Worm (Caenorhabditis elegans) whole organism, L4 larva: ENCODE data around the gene C05A2.4.

Experiments
- F37D6.2 ChIP-seq: sonication (generic microtip); optimal IDR thresholded peaks from 2 replicates; lab custom pipeline; 2016; ENCODE audit warnings: mild to moderate bottlenecking, missing genetic modification characterization, missing compliant biosample characterization
- Y75B8A.6 ChIP-seq: fragments of 200-800 bp; sonication (Bioruptor generic); IDR thresholded peaks from 2 replicates; pipeline ENCODE4 v1.3.6; 2022; ENCODE audit warnings: missing genetic modification reagents, missing genetic modification characterization, missing compliant biosample characterization
- aha-1 ChIP-seq: fragments of 150-350 bp; peaks from one replicate; lab custom pipeline; 2014; ENCODE audit warnings: missing biosample characterization, missing genetic modification characterization
- ama-1 ChIP-seq: fragments of 150-350 bp; optimal IDR thresholded peaks from 2 replicates; lab custom pipeline; 2014; ENCODE audit warnings: inconsistent platforms, mixed read lengths
- arid-1 ChIP-seq: fragments of 200-800 bp; sonication (Bioruptor generic); conservative IDR thresholded peaks from 2 replicates; pipeline ENCODE4 v1.3.6; 2022; ENCODE audit warnings: missing genetic modification reagents, missing genetic modification characterization, missing compliant biosample characterization
- attf-4 ChIP-seq: sonication (generic microtip); optimal IDR thresholded peaks from 3 replicates; lab custom pipeline; 2017; ENCODE audit warnings: missing biosample characterization, missing genetic modification characterization
- ceh-28 ChIP-seq: fragments of 150-350 bp; optimal IDR thresholded peaks from 2 replicates; lab custom pipeline; 2014; ENCODE audit warnings: missing biosample characterization, missing genetic modification reagents, missing genetic modification characterization
- ceh-62 ChIP-seq: sonication (generic microtip); optimal IDR thresholded peaks from 2 replicates; lab custom pipeline; 2017; ENCODE audit warnings: missing biosample characterization, missing genetic modification characterization
- ceh-82 ChIP-seq: sonication (generic microtip); optimal IDR thresholded peaks from 2 replicates; lab custom pipeline; 2017; ENCODE audit warnings: missing biosample characterization, missing genetic modification characterization
- daf-16 ChIP-seq, 3 experiments: sonication (generic microtip); optimal IDR thresholded peaks; 2 replicates each; lab custom pipeline; 2016 to 2017; ENCODE audit warnings: missing genetic modification characterization in 3 of 3, missing genetic modification reagents in 3 of 3, mild to moderate bottlenecking in 2 of 3, missing compliant biosample characterization in 2 of 3, missing biosample characterization in 1 of 3, moderate library complexity in 1 of 3
- dmd-6 ChIP-seq: fragments of 200-800 bp; sonication (Bioruptor generic); IDR thresholded peaks from 2 replicates; pipeline ENCODE4 v1.3.6; 2022; ENCODE audit warnings: missing genetic modification reagents, missing genetic modification characterization, missing compliant biosample characterization
- dmd-9 ChIP-seq: fragments of 200-800 bp; sonication (Bioruptor generic); IDR thresholded peaks from 2 replicates; pipeline ENCODE4 v1.3.6; 2022; ENCODE audit warnings: missing genetic modification reagents, missing genetic modification characterization, missing compliant biosample characterization
- duxl-1 ChIP-seq: sonication (generic microtip); optimal IDR thresholded peaks from 2 replicates; lab custom pipeline; 2016; ENCODE audit warnings: mild to moderate bottlenecking, missing genetic modification characterization, moderate library complexity, missing compliant biosample characterization; ENCODE audit not compliant: poor library complexity
- dve-1 ChIP-seq: sonication (generic microtip); optimal IDR thresholded peaks from 2 replicates; lab custom pipeline; 2017; ENCODE audit warnings: antibody characterized with exemption, mild to moderate bottlenecking, missing genetic modification characterization, missing compliant biosample characterization; ENCODE audit not compliant: insufficient read depth
- egl-43 ChIP-seq: fragments of 200-800 bp; sonication (Bioruptor generic); IDR thresholded peaks from 2 replicates; pipeline ENCODE4 v1.3.6; 2022; ENCODE audit warnings: missing genetic modification reagents, missing genetic modification characterization, missing compliant biosample characterization
- fkh-10 ChIP-seq: fragments of 150-350 bp; optimal IDR thresholded peaks from 2 replicates; lab custom pipeline; 2014; ENCODE audit warnings: missing biosample characterization, missing genetic modification reagents, missing genetic modification characterization
- fos-1 ChIP-seq: fragments of 150-350 bp; optimal IDR thresholded peaks from 2 replicates; lab custom pipeline; 2014; ENCODE audit warnings: missing biosample characterization, missing genetic modification characterization
- hif-1 ChIP-seq, 2 experiments: sonication (generic microtip); optimal IDR thresholded peaks; 2 replicates each; lab custom pipeline; 2016 to 2017; ENCODE audit warnings: missing compliant biosample characterization in 2 of 2, missing genetic modification characterization in 2 of 2, missing genetic modification reagents in 2 of 2, missing genotype in 2 of 2, mild to moderate bottlenecking in 1 of 2
- hlh-11 ChIP-seq: fragments of 200-800 bp; sonication (Bioruptor generic); optimal IDR thresholded peaks from 2 replicates; lab custom pipeline; 2018; ENCODE audit warnings: mild to moderate bottlenecking, missing genetic modification characterization, missing compliant biosample characterization
- lin-1 ChIP-seq: fragments of 200-800 bp; sonication (Bioruptor generic); IDR thresholded peaks from 2 replicates; pipeline ENCODE4 v1.3.6; 2022; ENCODE audit warnings: missing genetic modification reagents, missing genetic modification characterization, missing compliant biosample characterization
- lin-15B ChIP-seq: fragments of 150-350 bp; sonication (generic microtip); optimal IDR thresholded peaks from 3 replicates; lab custom pipeline; 2014; ENCODE audit warnings: missing biosample characterization, missing genetic modification characterization
- lin-39 ChIP-seq: fragments of 150-350 bp; optimal IDR thresholded peaks from 2 replicates; lab custom pipeline; 2014; ENCODE audit warnings: missing biosample characterization, missing genetic modification reagents, missing genetic modification characterization
- lir-3 ChIP-seq: sonication (generic microtip); optimal IDR thresholded peaks from 2 replicates; lab custom pipeline; 2016; ENCODE audit warnings: mild to moderate bottlenecking, missing genetic modification characterization, missing compliant biosample characterization
- lsy-2 ChIP-seq, 2 experiments: fragments of 150-350 bp in 1 of 2; sonication (generic microtip) in 1 of 2; optimal IDR thresholded peaks; 2 replicates each; lab custom pipeline; 2014 to 2017; ENCODE audit warnings: missing biosample characterization in 2 of 2, missing genetic modification characterization in 2 of 2
- mdt-29 ChIP-seq: fragments of 200-800 bp; sonication (Bioruptor generic); IDR thresholded peaks from 2 replicates; pipeline ENCODE4 v1.3.6; 2022; ENCODE audit warnings: missing genetic modification reagents, missing genetic modification characterization, missing compliant biosample characterization
- mep-1 ChIP-seq: fragments of 150-350 bp; sonication (generic microtip); optimal IDR thresholded peaks from 3 replicates; lab custom pipeline; 2014; ENCODE audit warnings: missing biosample characterization, missing genetic modification characterization
- mes-2 ChIP-seq: sonication (generic microtip); optimal IDR thresholded peaks from 2 replicates; lab custom pipeline; 2016; ENCODE audit warnings: missing genotype, mild to moderate bottlenecking, missing genetic modification characterization, missing compliant biosample characterization; ENCODE audit not compliant: poor library complexity, severe bottlenecking
- nhr-10 ChIP-seq: fragments of 150-350 bp; optimal IDR thresholded peaks from 2 replicates; lab custom pipeline; 2014; ENCODE audit warnings: missing biosample characterization, missing genetic modification characterization
- nhr-11 ChIP-seq: fragments of 150-350 bp; optimal IDR thresholded peaks from 2 replicates; lab custom pipeline; 2014; ENCODE audit warnings: missing biosample characterization, missing genetic modification characterization
- nhr-237 ChIP-seq: sonication (generic microtip); optimal IDR thresholded peaks from 2 replicates; lab custom pipeline; 2017; ENCODE audit warnings: missing biosample characterization, missing genetic modification characterization
- nhr-28 ChIP-seq: fragments of 150-350 bp; optimal IDR thresholded peaks from 2 replicates; lab custom pipeline; 2014; ENCODE audit warnings: missing biosample characterization, missing genetic modification characterization
- nhr-41 ChIP-seq: fragments of 200-800 bp; sonication (Bioruptor generic); IDR thresholded peaks from 2 replicates; pipeline ENCODE4 v1.3.6; 2022; ENCODE audit warnings: missing genetic modification reagents, missing genetic modification characterization, missing compliant biosample characterization
- pqm-1 ChIP-seq: sonication (generic microtip); optimal IDR thresholded peaks from 2 replicates; lab custom pipeline; 2017; ENCODE audit warnings: missing biosample characterization, missing genetic modification characterization
- rbr-2 ChIP-seq: sonication (generic microtip); optimal IDR thresholded peaks from 2 replicates; lab custom pipeline; 2016; ENCODE audit warnings: missing genotype, missing genetic modification characterization, missing compliant biosample characterization
- saeg-2 ChIP-seq: fragments of 200-800 bp; sonication (Bioruptor generic); IDR thresholded peaks from 2 replicates; pipeline ENCODE4 v1.3.6; 2022; ENCODE audit warnings: missing genetic modification reagents, missing genetic modification characterization, missing compliant biosample characterization
- unc-130 ChIP-seq: sonication (generic microtip); optimal IDR thresholded peaks from 2 replicates; lab custom pipeline; 2016; ENCODE audit warnings: missing genetic modification reagents, missing genetic modification characterization, missing compliant biosample characterization
- unc-62 ChIP-seq, 3 experiments: fragments of 150-350 bp in 1 of 3; sonication (generic microtip); optimal IDR thresholded peaks in 2 of 3; peaks in 1 of 3; 1 replicate in 1 of 3; 2 replicates in 2 of 3; lab custom pipeline; 2014 to 2017; ENCODE audit warnings: missing biosample characterization in 3 of 3, missing genetic modification characterization in 3 of 3, missing genetic modification reagents in 3 of 3, missing genotype in 1 of 3
- vab-7 ChIP-seq: fragments of 200-800 bp; sonication (Bioruptor generic); IDR thresholded peaks from 2 replicates; pipeline ENCODE4 v1.3.6; 2022; ENCODE audit warnings: missing genetic modification reagents, missing genetic modification characterization, missing compliant biosample characterization
- zag-1 ChIP-seq: fragments of 150-350 bp; optimal IDR thresholded peaks from 2 replicates; lab custom pipeline; 2014; ENCODE audit warnings: missing biosample characterization, missing genetic modification characterization
- zfp-2 ChIP-seq: sonication (generic microtip); optimal IDR thresholded peaks from 2 replicates; lab custom pipeline; 2016; ENCODE audit warnings: mild to moderate bottlenecking, missing genetic modification characterization, missing compliant biosample characterization
- ztf-7 ChIP-seq: fragments of 150-350 bp; optimal IDR thresholded peaks from 2 replicates; lab custom pipeline; 2014; ENCODE audit warnings: missing biosample characterization, missing genetic modification characterization

C05A2.4 gene

DNA sequence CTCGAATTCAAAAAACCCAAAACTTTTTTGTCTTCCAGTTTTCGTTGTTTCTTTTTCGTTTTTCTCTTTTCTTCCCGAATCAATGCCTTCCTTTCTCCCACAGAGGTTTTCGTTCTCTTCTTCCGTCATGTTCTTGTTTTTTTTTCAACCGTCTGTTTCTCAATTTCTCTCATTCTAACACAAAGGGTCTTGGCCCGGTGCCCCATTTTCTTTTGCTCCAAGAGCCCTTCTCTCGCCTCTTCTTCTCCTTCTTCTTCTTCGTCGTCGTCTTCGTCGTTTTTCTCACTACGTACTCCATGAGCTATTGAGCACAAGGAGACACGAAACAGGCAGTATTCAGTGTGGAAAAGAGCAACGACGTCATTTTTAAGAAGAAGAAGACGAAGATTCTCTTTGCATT lies 17.8 kb upstream of the C05A2.4 start (continued):
- TF ChIP-seq zag-1 (tag; lab: Kevin White, UChicago), result no peak

DNA sequence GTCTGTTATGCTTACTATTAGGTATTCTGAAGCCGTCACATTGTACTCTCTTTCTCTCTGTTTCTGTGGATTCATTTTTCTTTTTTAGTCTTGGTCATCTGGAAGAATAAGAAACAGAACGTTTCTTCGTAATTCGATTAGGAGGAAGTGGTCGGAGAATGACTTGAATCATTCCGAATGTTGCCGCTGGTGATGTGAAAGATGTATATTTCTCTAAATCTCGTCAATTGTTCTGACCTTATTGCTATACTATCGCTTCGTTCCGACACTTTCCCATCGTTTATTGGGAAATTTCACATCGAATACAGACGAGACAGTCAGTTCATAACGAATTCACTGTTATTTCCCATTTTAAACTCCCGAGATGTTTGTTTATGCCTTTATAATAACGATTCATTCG lies 16.2 kb upstream of the C05A2.4 start:
- TF ChIP-seq lsy-2 (tag; optimal IDR thresholded peaks at IDR 0.05; lab: Kevin White, UChicago) (peak in 1 of 2 experiments; percentile 8), ceh-62 (tag; lab: Kevin White, UChicago) (no peak), ztf-7 (tag; lab: Kevin White, UChicago) (no peak), unc-62 (GFP tag; optimal IDR thresholded peaks at IDR 0.05 in 1 of 2; lab: Kevin White, UChicago) (no peak), unc-62 (tag; optimal IDR thresholded peaks at IDR 0.05; lab: Kevin White, UChicago) (no peak)

DNA sequence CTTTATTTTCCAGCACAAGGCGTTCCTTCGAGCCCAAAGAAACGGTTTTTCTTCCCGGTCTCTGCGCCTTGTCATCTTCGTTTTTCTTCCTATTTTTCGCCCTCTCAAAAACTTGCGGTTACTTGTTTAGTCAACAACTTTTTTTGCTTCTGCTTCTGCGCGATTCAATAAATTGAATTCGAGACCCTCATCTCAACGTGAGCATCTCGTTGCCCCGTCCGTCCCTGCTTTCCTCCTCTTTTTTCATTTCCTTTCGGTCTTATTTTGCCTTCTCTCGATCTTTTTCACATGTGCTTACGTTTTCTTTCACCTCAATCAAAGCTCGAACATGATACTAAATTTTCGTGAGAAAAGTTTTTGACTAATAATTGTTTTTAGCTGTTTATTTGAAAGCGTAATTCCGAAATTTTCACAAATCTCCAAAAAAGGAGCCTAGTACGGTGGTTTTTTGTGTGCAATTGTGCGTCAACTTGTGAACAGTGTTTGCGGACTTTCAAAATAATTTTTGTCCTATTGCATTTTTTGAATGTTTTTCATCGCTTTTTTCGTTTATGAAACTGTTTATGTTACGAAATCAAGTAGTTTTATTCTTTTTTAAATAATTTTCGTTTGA lies 15.2 kb upstream of the C05A2.4 start:
- TF ChIP-seq lir-3 (tag; lab: Kevin White, UChicago) (no peak), fkh-10 (GFP tag; lab: Kevin White, UChicago) (peak; percentile 43), lsy-2 (tag; optimal IDR thresholded peaks at IDR 0.05; lab: Kevin White, UChicago) (peak in 1 of 2 experiments; percentile 77), nhr-10 (tag; lab: Kevin White, UChicago) (no peak), aha-1 (tag; lab: Kevin White, UChicago) (peak; percentile 65), unc-62 (GFP tag; optimal IDR thresholded peaks at IDR 0.05 in 1 of 2; lab: Kevin White, UChicago) (no peak), unc-62 (tag; optimal IDR thresholded peaks at IDR 0.05; lab: Kevin White, UChicago) (no peak), mes-2 (tag; lab: Kevin White, UChicago) (peak; percentile 24), lin-39 (tag; lab: Kevin White, UChicago) (no peak)
- TF ChIP-seq, all 104 proteins: peak for 4

DNA sequence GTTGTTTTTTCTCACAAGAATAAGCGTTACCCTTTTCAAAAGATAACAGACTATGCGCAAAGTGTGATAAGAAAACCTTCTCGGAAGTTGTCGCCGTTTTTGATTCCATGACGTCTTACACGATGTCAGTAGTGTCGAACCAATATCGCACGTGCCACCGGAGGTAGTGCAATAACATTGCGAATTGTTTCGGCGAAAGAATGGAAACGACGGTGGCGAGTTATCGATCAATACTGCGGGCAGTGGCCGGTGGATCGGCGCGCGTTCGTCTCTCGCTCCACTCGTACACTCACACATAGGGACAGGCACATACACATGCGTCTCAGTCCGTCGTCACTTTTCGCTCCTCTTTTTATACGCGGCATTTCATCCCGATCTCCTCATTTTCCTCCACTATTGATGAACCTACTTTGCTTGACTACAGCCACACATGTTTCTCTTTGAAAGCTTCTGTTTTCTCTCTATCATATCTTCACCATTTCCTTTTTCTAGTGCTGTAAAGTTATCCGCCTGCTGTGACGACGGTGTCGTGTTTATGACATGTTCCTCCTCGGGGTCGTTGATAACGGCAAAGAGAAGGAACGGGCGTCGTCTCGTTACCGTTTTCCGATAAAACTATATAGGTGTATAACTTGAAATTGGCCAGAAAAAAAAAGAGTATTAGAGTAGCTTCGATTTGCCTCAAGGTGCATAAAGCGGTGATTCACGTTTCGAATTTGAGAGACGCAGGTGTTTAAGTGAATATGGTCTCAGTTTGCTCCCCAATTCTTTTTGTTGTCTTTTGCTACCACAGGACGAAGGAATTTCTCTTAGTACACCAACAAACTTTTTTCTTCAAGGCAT lies 13.9 kb upstream of the C05A2.4 start:
- TF ChIP-seq mep-1 (tag; lab: Kevin White, UChicago), result peak; percentile 11
- peak; percentile 57 for TF ChIP-seq nhr-28 (tag; lab: Kevin White, UChicago)
- TF ChIP-seq daf-16 (GFP tag; optimal IDR thresholded peaks at IDR 0.05; lab: Kevin White, UChicago), result peak in 1 of 2 experiments; percentile 73
- TF ChIP-seq daf-16 (tag; optimal IDR thresholded peaks at IDR 0.05; lab: Kevin White, UChicago), result peak; percentile 67
- peak; percentile 79 for TF ChIP-seq dmd-6
- no peak for TF ChIP-seq lin-15B (tag; lab: Kevin White, UChicago)
- no peak for TF ChIP-seq mdt-29 (GFP tag; lab: Robert Waterston, UW)
- TF ChIP-seq egl-43, result 0 out of 2 replicates have a peak, but pooled peaks have one; percentile 11
- peak; percentile 73 for TF ChIP-seq hlh-11 (tag; lab: Kevin White, UChicago)
- TF ChIP-seq unc-62 (GFP tag; optimal IDR thresholded peaks at IDR 0.05 in 1 of 2; lab: Kevin White, UChicago), result peak in 1 of 2 experiments; percentile 56
- no peak for TF ChIP-seq unc-62 (tag; optimal IDR thresholded peaks at IDR 0.05; lab: Kevin White, UChicago)
- TF ChIP-seq dmd-9 (GFP tag; lab: Robert Waterston, UW), result no peak
- TF ChIP-seq arid-1 (GFP tag; lab: Robert Waterston, UW), result no peak
- no peak for TF ChIP-seq nhr-237
- TF ChIP-seq saeg-2, result no peak
- TF ChIP-seq aha-1 (tag; lab: Kevin White, UChicago), result peak; percentile 75
- no peak for TF ChIP-seq vab-7 (GFP tag; lab: Robert Waterston, UW)
- TF ChIP-seq ceh-28 (tag; lab: Kevin White, UChicago), result peak; percentile 43
- peak; percentile 47 for TF ChIP-seq pqm-1 (tag; lab: Kevin White, UChicago)
- no peak for TF ChIP-seq fos-1
- TF ChIP-seq nhr-11 (tag; lab: Kevin White, UChicago), result peak; percentile 63
- no peak; the same call in 1 of the 2 replicates for TF ChIP-seq nhr-41 (GFP tag; lab: Robert Waterston, UW)
- TF ChIP-seq ceh-82 (tag; lab: Kevin White, UChicago), result no peak
- no peak for TF ChIP-seq zfp-2 (tag; lab: Kevin White, UChicago)
- TF ChIP-seq rbr-2 (tag; lab: Kevin White, UChicago), result peak; percentile 27
- TF ChIP-seq dve-1 (tag; lab: Kevin White, UChicago), result peak; percentile 64
- no peak for TF ChIP-seq hif-1 (tag; optimal IDR thresholded peaks at IDR 0.05; lab: Kevin White, UChicago)
- TF ChIP-seq lin-1 (GFP tag; lab: Robert Waterston, UW), result peak; percentile 23; the same call in 1 of the 2 replicates
- TF ChIP-seq ama-1, result no peak
- TF ChIP-seq attf-4 (tag; lab: Kevin White, UChicago), result peak; percentile 1
- no peak for TF ChIP-seq unc-130
- no peak for TF ChIP-seq Y75B8A.6 (GFP tag; lab: Robert Waterston, UW)
- no peak for TF ChIP-seq F37D6.2 (tag; lab: Kevin White, UChicago)
- no peak for TF ChIP-seq duxl-1
